Fruit fly (Drosophila melanogaster) whole organism, wandering third instar larva: ENCODE data around the gene RabX6.

Source experiments
- Abd-B ChIP-seq: fragments of >200 bp; optimal IDR thresholded peaks from 2 replicates; lab custom pipeline; 2017; ENCODE audit warnings: missing biosample characterization, missing genetic modification characterization
- CG32264 ChIP-seq: fragments of 200-800 bp; sonication (Bioruptor generic); optimal IDR thresholded peaks from 2 replicates; lab custom pipeline; 2016; ENCODE audit warnings: missing biosample characterization, missing genetic modification characterization
- CG9705 ChIP-seq: fragments of 200-800 bp; sonication (Bioruptor generic); optimal IDR thresholded peaks from 2 replicates; lab custom pipeline; 2018; ENCODE audit warnings: missing biosample characterization, mild to moderate bottlenecking, missing genetic modification characterization
- CrebA ChIP-seq: fragments of 200-800 bp; sonication (Bioruptor generic); optimal IDR thresholded peaks from 2 replicates; lab custom pipeline; 2016; ENCODE audit warnings: missing biosample characterization, mild to moderate bottlenecking, missing genetic modification characterization, borderline replicate concordance
- Dfd ChIP-seq: fragments of >200 bp; optimal IDR thresholded peaks from 2 replicates; lab custom pipeline; 2017; ENCODE audit warnings: missing biosample characterization, missing genetic modification characterization
- GATAd ChIP-seq: sonication (Bioruptor generic); optimal IDR thresholded peaks from 2 replicates; lab custom pipeline; 2016; ENCODE audit warnings: missing biosample characterization, missing genetic modification characterization
- HLH106 ChIP-seq: fragments of 200-800 bp; optimal IDR thresholded peaks from 3 replicates; lab custom pipeline; 2019; ENCODE audit warnings: missing biosample characterization, mild to moderate bottlenecking, missing genetic modification characterization, moderate library complexity
- Hnf4 ChIP-seq: fragments of 200-800 bp; sonication (Bioruptor generic); optimal IDR thresholded peaks from 2 replicates; lab custom pipeline; 2016; ENCODE audit warnings: missing biosample characterization, mild to moderate bottlenecking, missing genetic modification characterization
- Hr78 ChIP-seq: fragments of >200 bp; optimal IDR thresholded peaks from 2 replicates; lab custom pipeline; 2017; ENCODE audit warnings: missing biosample characterization, missing genetic modification characterization
- Hr83 ChIP-seq: fragments of 200-300 bp; sonication (Bioruptor generic); optimal IDR thresholded peaks from 2 replicates; lab custom pipeline; 2016; ENCODE audit warnings: missing biosample characterization, mild to moderate bottlenecking, missing genetic modification characterization, moderate library complexity; ENCODE audit not compliant: poor library complexity, severe bottlenecking
- Jra ChIP-seq: sonication (Bioruptor generic); optimal IDR thresholded peaks from 2 replicates; lab custom pipeline; 2016; ENCODE audit warnings: missing biosample characterization, missing genetic modification characterization
- Mio ChIP-seq: sonication (Bioruptor generic); optimal IDR thresholded peaks from 2 replicates; lab custom pipeline; 2016; ENCODE audit warnings: missing biosample characterization, missing genetic modification characterization
- Myc ChIP-seq: fragments of >200 bp; optimal IDR thresholded peaks from 2 replicates; lab custom pipeline; 2017
- N ChIP-seq: fragments of >200 bp; optimal IDR thresholded peaks from 2 replicates; lab custom pipeline; 2018; ENCODE audit warnings: missing biosample characterization, missing external identifiers, missing genetic modification characterization
- OdsH ChIP-seq: fragments of 200-800 bp; sonication (Bioruptor generic); optimal IDR thresholded peaks from 2 replicates; lab custom pipeline; 2016; ENCODE audit warnings: missing biosample characterization, mild to moderate bottlenecking, missing genetic modification characterization
- Sp1 ChIP-seq: fragments of 200-800 bp; sonication (Bioruptor generic); optimal IDR thresholded peaks from 3 replicates; lab custom pipeline; 2019; ENCODE audit warnings: missing biosample characterization, mild to moderate bottlenecking, missing genetic modification characterization, moderate library complexity
- Vsx2 ChIP-seq: fragments of 200-300, 225-300 bp; sonication (Bioruptor generic); optimal IDR thresholded peaks from 2 replicates; lab custom pipeline; 2018; ENCODE audit warnings: missing biosample characterization, missing genetic modification characterization; ENCODE audit not compliant: partially characterized antibody
- br ChIP-seq: fragments of 200-800 bp; sonication (Bioruptor generic); optimal IDR thresholded peaks from 2 replicates; lab custom pipeline; 2016; ENCODE audit warnings: missing biosample characterization, missing genetic modification characterization
- dl ChIP-seq, 2 experiments: fragments of 175-275, 200-275 bp in 1 of 2; fragments of 200-275 bp in 1 of 2; sonication (Bioruptor generic); optimal IDR thresholded peaks; lab custom pipeline; 2018; ENCODE audit warnings: mild to moderate bottlenecking in 2 of 2, missing biosample characterization in 2 of 2, missing genetic modification characterization in 2 of 2, moderate library complexity in 2 of 2; ENCODE audit not compliant: partially characterized antibody in 2 of 2, insufficient read depth in 1 of 2
- dmrt93B ChIP-seq: fragments of 200-800 bp; sonication (Bioruptor generic); optimal IDR thresholded peaks from 2 replicates; lab custom pipeline; 2018; ENCODE audit warnings: missing biosample characterization, mild to moderate bottlenecking, missing genetic modification characterization
- dsf ChIP-seq: sonication (Bioruptor generic); optimal IDR thresholded peaks from 2 replicates; lab custom pipeline; 2016; ENCODE audit warnings: missing biosample characterization, missing genetic modification characterization, borderline replicate concordance
- foxo ChIP-seq, 2 experiments: fragments of 200-800 bp; sonication (Bioruptor generic); optimal IDR thresholded peaks; 2 replicates in 1 of 2; 3 replicates in 1 of 2; lab custom pipeline; 2016 to 2017; ENCODE audit warnings: missing biosample characterization in 2 of 2, missing genetic modification characterization in 2 of 2
- fru ChIP-seq: fragments of 200-800 bp; sonication (Bioruptor generic); optimal IDR thresholded peaks from 3 replicates; lab custom pipeline; 2016; ENCODE audit warnings: missing biosample characterization, mild to moderate bottlenecking, missing genetic modification characterization
- h ChIP-seq: fragments of 200-800 bp; sonication (Bioruptor generic); optimal IDR thresholded peaks from 3 replicates; lab custom pipeline; 2016; ENCODE audit warnings: missing biosample characterization, mild to moderate bottlenecking, missing genetic modification characterization
- jim ChIP-seq: fragments of 175-275, 200-325 bp; sonication (Bioruptor generic); optimal IDR thresholded peaks from 2 replicates; lab custom pipeline; 2016; ENCODE audit warnings: missing biosample characterization, mild to moderate bottlenecking, missing genetic modification characterization
- lola ChIP-seq: fragments of >200 bp; optimal IDR thresholded peaks from 2 replicates; lab custom pipeline; 2017; ENCODE audit warnings: missing biosample characterization, missing genetic modification characterization
- pan ChIP-seq: fragments of >200 bp; optimal IDR thresholded peaks from 2 replicates; lab custom pipeline; 2017
- psq ChIP-seq: fragments of 200-800 bp; sonication (Bioruptor generic); optimal IDR thresholded peaks from 3 replicates; lab custom pipeline; 2017; ENCODE audit warnings: missing biosample characterization, mild to moderate bottlenecking, missing genetic modification characterization, moderate library complexity
- rgr ChIP-seq: fragments of 200-800 bp; sonication (Bioruptor generic); optimal IDR thresholded peaks from 3 replicates; lab custom pipeline; 2016; ENCODE audit warnings: missing biosample characterization, mild to moderate bottlenecking, missing genetic modification characterization
- sage ChIP-seq: fragments of 200-800 bp; sonication (Bioruptor generic); optimal IDR thresholded peaks from 2 replicates; lab custom pipeline; 2016; ENCODE audit warnings: missing biosample characterization, mild to moderate bottlenecking, missing genetic modification characterization
- woc ChIP-seq: sonication (Bioruptor generic); optimal IDR thresholded peaks from 2 replicates; lab custom pipeline; 2016; ENCODE audit warnings: missing biosample characterization, mild to moderate bottlenecking, missing genetic modification characterization

The RabX6 gene

dm6 chr3L:711839-712553 lies 21.7 kb downstream of the RabX6 start, which contains the start of gene CG13896 (continued):
- TF ChIP-seq Abd-B (GFP tag; lab: Kevin White, UChicago) (no peak), N (no peak), HLH106 (peak; percentile 73), Vsx2 (GFP tag; lab: Kevin White, UChicago) (no peak), CrebA (GFP tag; lab: Kevin White, UChicago) (no peak), pan (lab: Kevin White, UChicago) (no peak), h (GFP tag; lab: Kevin White, UChicago) (peak; percentile 89), lola (GFP tag; lab: Kevin White, UChicago) (no peak), Mio (GFP tag; lab: Kevin White, UChicago) (peak; percentile 56), psq (GFP tag; lab: Kevin White, UChicago) (peak; percentile 71)

dm6 chr3L:716078-716477 lies 25.8 kb downstream of the RabX6 start:
- TF ChIP-seq foxo (GFP tag; optimal IDR thresholded peaks at IDR 0.05; lab: Kevin White, UChicago) (peak in 1 of 2 experiments; percentile 32), br (GFP tag; lab: Kevin White, UChicago) (peak; percentile 18), Dfd (GFP tag; lab: Kevin White, UChicago) (no peak), N (no peak), fru (GFP tag; lab: Kevin White, UChicago) (peak; percentile 17), CG32264 (GFP tag; lab: Kevin White, UChicago) (no peak), woc (GFP tag; lab: Kevin White, UChicago) (peak; percentile 7)

DNA sequence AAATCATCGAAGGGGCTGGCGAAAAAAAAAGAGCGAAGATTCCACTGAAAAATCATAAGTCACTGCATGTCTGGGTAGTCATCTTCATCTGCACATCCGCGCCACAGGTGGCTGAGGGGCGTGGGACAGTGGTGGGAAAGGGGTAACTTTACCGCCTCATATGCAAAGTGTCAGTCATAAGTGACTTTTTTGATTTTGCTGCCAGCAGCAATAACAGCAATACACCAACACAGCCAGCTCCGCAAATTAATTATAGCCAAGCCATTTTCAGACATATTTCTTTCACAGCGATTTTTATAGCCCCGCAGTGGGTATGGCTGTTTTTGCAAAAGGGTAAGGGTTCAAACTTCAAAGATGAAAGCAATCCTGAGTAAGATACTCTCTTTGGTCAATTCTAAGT lies 28.1 kb downstream of the RabX6 start:
- no peak for TF ChIP-seq dl (GFP tag; optimal IDR thresholded peaks at IDR 0.05; lab: Kevin White, UChicago; ENCODE audit: insufficient read depth in 1 of 2, partially characterized antibody in 2 of 2)
- no peak for TF ChIP-seq Mio (GFP tag; lab: Kevin White, UChicago)
- no peak for TF ChIP-seq Hr83
- TF ChIP-seq GATAd, result no peak
- no peak for TF ChIP-seq Myc (lab: Kevin White, UChicago)
- no peak for TF ChIP-seq br (GFP tag; lab: Kevin White, UChicago)
- no peak for TF ChIP-seq Sp1
- no peak for TF ChIP-seq lola (GFP tag; lab: Kevin White, UChicago)

DNA sequence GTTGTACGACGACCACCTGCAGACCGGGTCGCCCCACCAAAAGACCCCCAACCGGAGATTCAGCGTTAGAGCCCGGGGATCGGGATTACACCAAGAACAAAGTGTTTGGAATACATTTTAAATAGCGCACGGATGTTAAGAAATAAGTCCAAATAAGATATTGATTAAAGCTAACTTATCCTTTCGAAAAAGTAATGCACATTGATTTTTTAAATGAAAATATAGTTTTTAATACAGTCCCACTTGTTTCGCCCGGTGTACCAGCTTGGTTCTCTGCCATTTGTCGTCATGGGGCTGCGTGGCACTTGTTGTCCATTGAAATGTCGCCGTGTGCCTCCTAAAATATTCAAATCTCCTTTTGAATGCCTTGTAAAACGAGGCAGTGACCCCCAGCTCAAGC lies 30.7 kb downstream of the RabX6 start:
- no peak for TF ChIP-seq GATAd
- TF ChIP-seq CG32264 (GFP tag; lab: Kevin White, UChicago), result no peak
- TF ChIP-seq fru (GFP tag; lab: Kevin White, UChicago), result peak; percentile 21
- peak; percentile 27 for TF ChIP-seq h (GFP tag; lab: Kevin White, UChicago)
- no peak for TF ChIP-seq sage
- TF ChIP-seq Hnf4 (GFP tag; lab: Kevin White, UChicago), result no peak

dm6 chr3L:721863-722262 lies 31.5 kb downstream of the RabX6 start:
- TF ChIP-seq fru (GFP tag; lab: Kevin White, UChicago), result no peak
- TF ChIP-seq foxo (GFP tag; optimal IDR thresholded peaks at IDR 0.05; lab: Kevin White, UChicago), result no peak
- no peak for TF ChIP-seq Hr78 (GFP tag; lab: Kevin White, UChicago)
- no peak for TF ChIP-seq woc (GFP tag; lab: Kevin White, UChicago)
- no peak for TF ChIP-seq Jra (GFP tag; lab: Kevin White, UChicago)
- TF ChIP-seq OdsH (GFP tag; lab: Kevin White, UChicago), result no peak
- TF ChIP-seq GATAd, result no peak
- TF ChIP-seq rgr (GFP tag; lab: Kevin White, UChicago), result no peak
- no peak for TF ChIP-seq HLH106
- no peak for TF ChIP-seq Vsx2 (GFP tag; lab: Kevin White, UChicago)
- no peak for TF ChIP-seq h (GFP tag; lab: Kevin White, UChicago)
- no peak for TF ChIP-seq Abd-B (GFP tag; lab: Kevin White, UChicago)
- TF ChIP-seq dsf (GFP tag; lab: Kevin White, UChicago), result no peak
- TF ChIP-seq N, result no peak
- no peak for TF ChIP-seq lola (GFP tag; lab: Kevin White, UChicago)
- TF ChIP-seq CG32264 (GFP tag; lab: Kevin White, UChicago), result no peak
- no peak for TF ChIP-seq jim (GFP tag; lab: Kevin White, UChicago)
- TF ChIP-seq dmrt93B (GFP tag; lab: Kevin White, UChicago), result no peak
- no peak for TF ChIP-seq Dfd (GFP tag; lab: Kevin White, UChicago)
- no peak for TF ChIP-seq CG9705 (GFP tag; lab: Kevin White, UChicago)
